Fruit fly (Drosophila melanogaster) whole organism, wandering third instar larva: Measurements from ENCODE around the gene Mur11Da.

Experiments used
- jim ChIP-seq: fragments of 175-275, 200-325 bp; sonication (Bioruptor generic); optimal IDR thresholded peaks from 2 replicates; lab custom pipeline; 2016; ENCODE audit warnings: missing biosample characterization, mild to moderate bottlenecking, missing genetic modification characterization
- pan ChIP-seq: fragments of >200 bp; optimal IDR thresholded peaks from 2 replicates; lab custom pipeline; 2017
- psq ChIP-seq: fragments of 200-800 bp; sonication (Bioruptor generic); optimal IDR thresholded peaks from 3 replicates; lab custom pipeline; 2017; ENCODE audit warnings: missing biosample characterization, mild to moderate bottlenecking, missing genetic modification characterization, moderate library complexity

- no peak for TF ChIP-seq psq
- TF ChIP-seq jim (GFP tag; lab: Kevin White, UChicago) = no peak
- no peak for TF ChIP-seq pan (lab: Kevin White, UChicago)
These were observed 44.6 kb downstream of the Mur11Da start for dm6 chrX:13012289-13012688.
